Fruit fly (Drosophila melanogaster) whole organism, prepupa: ENCODE data around the gene CG34428.

Source experiments
- Blimp-1 ChIP-seq: fragments of 200-800 bp; sonication (Bioruptor generic); optimal IDR thresholded peaks from 3 replicates; lab custom pipeline; 2017; ENCODE audit warnings: missing biosample characterization, missing genetic modification characterization, mild to moderate bottlenecking, moderate library complexity, missing genetic modification reagents
- CG10631 ChIP-seq: fragments of 200-800 bp; sonication (Bioruptor generic); optimal IDR thresholded peaks from 2 replicates; lab custom pipeline; 2016; ENCODE audit warnings: missing biosample characterization, missing genetic modification characterization
- CG10669 ChIP-seq: fragments of 200-800 bp; sonication (Bioruptor generic); optimal IDR thresholded peaks from 3 replicates; lab custom pipeline; 2018; ENCODE audit warnings: missing biosample characterization, mild to moderate bottlenecking, missing genetic modification characterization, moderate library complexity
- CG11294 ChIP-seq: fragments of 200-800 bp; sonication (Bioruptor generic); IDR thresholded peaks from 2 replicates; pipeline ENCODE4 v1.3.6; 2022; ENCODE audit warnings: missing biosample characterization, missing genetic modification characterization
- CG11762 ChIP-seq: fragments of 200-800 bp; sonication (Bioruptor generic); optimal IDR thresholded peaks from 3 replicates; lab custom pipeline; 2016; ENCODE audit warnings: missing biosample characterization, missing genetic modification characterization; ENCODE audit not compliant: insufficient read depth
- CG11902 ChIP-seq: fragments of 200-800 bp; sonication (Bioruptor generic); optimal IDR thresholded peaks from 3 replicates; lab custom pipeline; 2016; ENCODE audit warnings: missing biosample characterization, missing genetic modification characterization
- CG15336 ChIP-seq: fragments of 200-800 bp; sonication (Bioruptor generic); IDR thresholded peaks from 2 replicates; pipeline ENCODE4 v1.3.6; 2022; ENCODE audit warnings: missing biosample characterization, missing genetic modification characterization
- CG1621 ChIP-seq: fragments of 200-800 bp; sonication (Bioruptor generic); optimal IDR thresholded peaks from 3 replicates; lab custom pipeline; 2018; ENCODE audit warnings: missing biosample characterization, mild to moderate bottlenecking, missing genetic modification characterization
- CG31627 ChIP-seq: fragments of 200-800 bp; sonication (Bioruptor generic); optimal IDR thresholded peaks from 3 replicates; lab custom pipeline; 2016; ENCODE audit warnings: missing biosample characterization, missing genetic modification characterization
- CG32006 ChIP-seq: fragments of 200-800 bp; sonication (Bioruptor generic); optimal IDR thresholded peaks from 3 replicates; lab custom pipeline; 2017; ENCODE audit warnings: missing biosample characterization, mild to moderate bottlenecking, missing genetic modification characterization
- CG34406 ChIP-seq: fragments of 200-800 bp; sonication (Bioruptor generic); optimal IDR thresholded peaks from 3 replicates; lab custom pipeline; 2016; ENCODE audit warnings: missing biosample characterization, missing genetic modification characterization
- CG3919 ChIP-seq: fragments of 200-800 bp; sonication (Bioruptor generic); optimal IDR thresholded peaks from 3 replicates; lab custom pipeline; 2016; ENCODE audit warnings: missing biosample characterization, missing genetic modification characterization
- CG4318 ChIP-seq: fragments of 200-800 bp; sonication (Bioruptor generic); optimal IDR thresholded peaks from 3 replicates; lab custom pipeline; 2017; ENCODE audit warnings: missing biosample characterization, mild to moderate bottlenecking, missing genetic modification characterization
- CG6276 ChIP-seq: fragments of 200-800 bp; sonication (Bioruptor generic); optimal IDR thresholded peaks from 2 replicates; lab custom pipeline; 2017; ENCODE audit warnings: missing biosample characterization, mild to moderate bottlenecking, missing genetic modification characterization
- CG6792 ChIP-seq: fragments of 200-800 bp; sonication (Bioruptor generic); optimal IDR thresholded peaks from 3 replicates; lab custom pipeline; 2016; ENCODE audit warnings: missing biosample characterization, missing genetic modification characterization
- CG6808 ChIP-seq: fragments of 200-800 bp; sonication (Bioruptor generic); optimal IDR thresholded peaks from 3 replicates; lab custom pipeline; 2017; ENCODE audit warnings: missing biosample characterization, missing genetic modification characterization, mild to moderate bottlenecking, moderate library complexity, missing genetic modification reagents
- CG6854 ChIP-seq: fragments of 200-800 bp; sonication (Bioruptor generic); optimal IDR thresholded peaks from 2 replicates; lab custom pipeline; 2017; ENCODE audit warnings: missing biosample characterization, mild to moderate bottlenecking, missing genetic modification characterization
- CG8119 ChIP-seq: fragments of 200-800 bp; sonication (Bioruptor generic); IDR thresholded peaks from 3 replicates; pipeline ENCODE4 v1.3.6; 2022; ENCODE audit warnings: missing biosample characterization, missing genetic modification characterization
- Eip93F ChIP-seq: fragments of 200-800 bp; sonication (Bioruptor generic); optimal IDR thresholded peaks from 2 replicates; lab custom pipeline; 2016; ENCODE audit warnings: missing biosample characterization, mild to moderate bottlenecking, missing genetic modification characterization
- Ets21C ChIP-seq: fragments of 200-800 bp; sonication (Bioruptor generic); optimal IDR thresholded peaks from 3 replicates; lab custom pipeline; 2016; ENCODE audit warnings: missing biosample characterization, missing genetic modification characterization
- Gug ChIP-seq: fragments of 200-800 bp; sonication (Bioruptor generic); IDR thresholded peaks from 2 replicates; pipeline ENCODE4 v1.3.6; 2022; ENCODE audit warnings: missing biosample characterization, missing genetic modification characterization
- Hr38 ChIP-seq: sonication (Bioruptor generic); optimal IDR thresholded peaks from 2 replicates; lab custom pipeline; 2016; ENCODE audit warnings: missing biosample characterization, missing genetic modification characterization
- Lpt ChIP-seq: fragments of 200-800 bp; sonication (Bioruptor generic); optimal IDR thresholded peaks from 3 replicates; lab custom pipeline; 2016; ENCODE audit warnings: missing biosample characterization, missing genetic modification characterization
- OdsH ChIP-seq: fragments of 200-800 bp; sonication (Bioruptor generic); optimal IDR thresholded peaks from 3 replicates; lab custom pipeline; 2016; ENCODE audit warnings: missing biosample characterization, missing genetic modification characterization
- Smox ChIP-seq: fragments of 200-800 bp; sonication (Bioruptor generic); optimal IDR thresholded peaks from 3 replicates; lab custom pipeline; 2016; ENCODE audit warnings: missing biosample characterization, missing genetic modification characterization
- Sox102F ChIP-seq: fragments of 200-800 bp; sonication (Bioruptor generic); optimal IDR thresholded peaks from 2 replicates; lab custom pipeline; 2016; ENCODE audit warnings: missing biosample characterization, mild to moderate bottlenecking, missing genetic modification characterization
- Sox14 ChIP-seq: fragments of 200-800 bp; sonication (Bioruptor generic); optimal IDR thresholded peaks from 3 replicates; lab custom pipeline; 2016; ENCODE audit warnings: missing biosample characterization, missing genetic modification characterization
- achi ChIP-seq: fragments of 200-800 bp; sonication (Bioruptor generic); optimal IDR thresholded peaks from 3 replicates; lab custom pipeline; 2016; ENCODE audit warnings: missing biosample characterization, missing genetic modification characterization
- acj6 ChIP-seq: fragments of 200-800 bp; sonication (Bioruptor generic); optimal IDR thresholded peaks from 3 replicates; lab custom pipeline; 2016; ENCODE audit warnings: missing biosample characterization, missing genetic modification characterization
- cyc ChIP-seq: fragments of 200-800 bp; sonication (Bioruptor generic); optimal IDR thresholded peaks from 3 replicates; lab custom pipeline; 2016; ENCODE audit warnings: missing biosample characterization, missing genetic modification characterization
- dac ChIP-seq: fragments of 200-800 bp; sonication (Bioruptor generic); optimal IDR thresholded peaks from 2 replicates; lab custom pipeline; 2017; ENCODE audit warnings: missing biosample characterization, mild to moderate bottlenecking, missing genetic modification characterization
- dsx ChIP-seq: fragments of 200-800 bp; optimal IDR thresholded peaks from 3 replicates; lab custom pipeline; 2019; ENCODE audit warnings: missing biosample characterization, mild to moderate bottlenecking, missing genetic modification characterization, moderate library complexity; ENCODE audit not compliant: poor library complexity, severe bottlenecking
- eg ChIP-seq: fragments of 200-800 bp; sonication (Bioruptor generic); IDR thresholded peaks from 3 replicates; pipeline ENCODE4 v1.3.6; 2022; ENCODE audit warnings: missing biosample characterization, missing genetic modification characterization
- esn ChIP-seq: fragments of 200-800 bp; sonication (Bioruptor generic); optimal IDR thresholded peaks from 2 replicates; lab custom pipeline; 2016; ENCODE audit warnings: missing biosample characterization, mild to moderate bottlenecking, missing genetic modification characterization, moderate library complexity
- fkh ChIP-seq: fragments of 200-800 bp; sonication (Bioruptor generic); optimal IDR thresholded peaks from 3 replicates; lab custom pipeline; 2017; ENCODE audit warnings: missing biosample characterization, mild to moderate bottlenecking, missing genetic modification characterization, moderate library complexity
- lz ChIP-seq: fragments of 200-800 bp; sonication (Bioruptor generic); optimal IDR thresholded peaks from 3 replicates; lab custom pipeline; 2016; ENCODE audit warnings: missing biosample characterization, missing genetic modification characterization
- pdm3 ChIP-seq: fragments of 200-800 bp; sonication (Bioruptor generic); optimal IDR thresholded peaks from 3 replicates; lab custom pipeline; 2016; ENCODE audit warnings: missing biosample characterization, missing genetic modification characterization
- salr ChIP-seq, 2 experiments: fragments of 200-800 bp; sonication (Bioruptor generic); optimal IDR thresholded peaks; 3 replicates each; lab custom pipeline; 2016 to 2018; ENCODE audit warnings: missing biosample characterization in 2 of 2, missing genetic modification characterization in 2 of 2, mild to moderate bottlenecking in 1 of 2
- svp ChIP-seq: fragments of 200-800 bp; sonication (Bioruptor generic); peaks from one replicate; lab custom pipeline; 2016; ENCODE audit warnings: missing biosample characterization, missing genetic modification characterization
- topi ChIP-seq: fragments of 200-800 bp; sonication (Bioruptor generic); optimal IDR thresholded peaks from 3 replicates; lab custom pipeline; 2016; ENCODE audit warnings: missing biosample characterization, missing genetic modification characterization
- vri ChIP-seq: fragments of 200-800 bp; sonication (Bioruptor generic); optimal IDR thresholded peaks from 3 replicates; lab custom pipeline; 2016; ENCODE audit warnings: missing biosample characterization, mild to moderate bottlenecking, missing genetic modification characterization

The CG34428 gene

dm6 chr3L:13032085-13032914, 29.3 kb upstream of the CG34428 start (continued):
- TF ChIP-seq CG32006 (peak; percentile 59), Eip93F (GFP tag; lab: Kevin White, UChicago) (no peak), CG11902 (GFP tag; lab: Kevin White, UChicago) (no peak), Sox14 (GFP tag; lab: Kevin White, UChicago) (no peak), salr (GFP tag; optimal IDR thresholded peaks at IDR 0.05; lab: Kevin White, UChicago) (peak in 1 of 2 experiments; percentile 23), CG11294 (GFP tag; lab: Robert Waterston, UW) (no peak), Sox102F (GFP tag; lab: Kevin White, UChicago) (peak; percentile 39), Hr38 (no peak), Smox (GFP tag; lab: Kevin White, UChicago) (no peak), CG15336 (GFP tag; lab: Robert Waterston, UW) (no peak), CG8119 (GFP tag; lab: Robert Waterston, UW) (no peak), pdm3 (GFP tag; lab: Kevin White, UChicago) (peak; percentile 33), fkh (GFP tag; lab: Kevin White, UChicago) (peak; percentile 86), lz (GFP tag; lab: Kevin White, UChicago) (peak; percentile 18), dsx (GFP tag; lab: Kevin White, UChicago) (no peak), dac (GFP tag; lab: Kevin White, UChicago) (no peak), topi (GFP tag; lab: Kevin White, UChicago) (peak; percentile 35), achi (GFP tag; lab: Kevin White, UChicago) (peak; percentile 31), esn (peak; percentile 66), OdsH (peak; percentile 25), CG6792 (GFP tag; lab: Kevin White, UChicago) (peak; percentile 11), acj6 (GFP tag; lab: Kevin White, UChicago) (peak; percentile 41), CG11762 (no peak)
- TF ChIP-seq, all 60 proteins: peak for 25

dm6 chr3L:13032915-13033282, 28.7 kb upstream of the CG34428 start:
- TF ChIP-seq CG10631 (GFP tag; lab: Kevin White, UChicago) (peak; percentile 11), CG10669 (GFP tag; lab: Kevin White, UChicago) (no peak)

dm6 chr3L:13033361-13033760, 28.2 kb upstream of the CG34428 start:
- no peak for TF ChIP-seq cyc (GFP tag; lab: Kevin White, UChicago)
- no peak for TF ChIP-seq OdsH
- no peak for TF ChIP-seq dsx (GFP tag; lab: Kevin White, UChicago)
- no peak for TF ChIP-seq Ets21C (GFP tag; lab: Kevin White, UChicago)
- TF ChIP-seq CG10669 (GFP tag; lab: Kevin White, UChicago): no peak
- no peak for TF ChIP-seq vri (GFP tag; lab: Kevin White, UChicago)
- TF ChIP-seq CG1621 (tag; lab: Kevin White, UChicago): no peak
- no peak for TF ChIP-seq CG34406 (GFP tag; lab: Kevin White, UChicago)
- no peak for TF ChIP-seq Lpt (GFP tag; lab: Kevin White, UChicago)
- no peak for TF ChIP-seq esn
- TF ChIP-seq, all 60 proteins: peak for 0

- TF ChIP-seq svp (peak; percentile 69), CG6276 (no peak), CG31627 (GFP tag; lab: Kevin White, UChicago) (peak; percentile 40), Ets21C (GFP tag; lab: Kevin White, UChicago) (no peak), esn (peak; percentile 40), CG8119 (GFP tag; lab: Robert Waterston, UW) (no peak), Sox102F (GFP tag; lab: Kevin White, UChicago) (no peak), CG4318 (GFP tag; lab: Kevin White, UChicago) (no peak), CG6808 (no peak), eg (no peak), CG32006 (no peak), Blimp-1 (GFP tag; lab: Kevin White, UChicago) (no peak), fkh (GFP tag; lab: Kevin White, UChicago) (no peak), salr (GFP tag; optimal IDR thresholded peaks at IDR 0.05; lab: Kevin White, UChicago) (no peak), Gug (GFP tag; lab: Robert Waterston, UW) (no peak), CG6854 (GFP tag; lab: Kevin White, UChicago) (no peak), Smox (GFP tag; lab: Kevin White, UChicago) (no peak), CG3919 (peak; percentile 6), dsx (GFP tag; lab: Kevin White, UChicago) (no peak), dac (GFP tag; lab: Kevin White, UChicago) (no peak), lz (GFP tag; lab: Kevin White, UChicago) (peak; percentile 49), Eip93F (GFP tag; lab: Kevin White, UChicago) (no peak)
Observed at dm6 chr3L:13036706-13037457, 24.7 kb upstream of the CG34428 start, which contains the start of gene Srrm1. TSS of gene Srrm1 (plus strand) at chr3L:13036821.
